Fruit fly (Drosophila melanogaster) whole organism, embryonic: ENCODE results near the gene sloth1.

Experiments
- CG10147 ChIP-seq: fragments of 200-800 bp; sonication (Bioruptor generic); optimal IDR thresholded peaks from 2 replicates; lab custom pipeline; 2019; ENCODE audit warnings: missing biosample characterization, mild to moderate bottlenecking, missing genetic modification characterization, moderate library complexity
- CG10209 ChIP-seq: fragments of 200-800 bp; sonication (Bioruptor generic); optimal IDR thresholded peaks from 3 replicates; lab custom pipeline; 2017; ENCODE audit warnings: missing biosample characterization, mild to moderate bottlenecking, missing genetic modification characterization, missing genetic modification reagents
- CG10274 ChIP-seq: fragments of 200-800 bp; sonication (Bioruptor generic); optimal IDR thresholded peaks from 3 replicates; lab custom pipeline; 2017; ENCODE audit warnings: missing biosample characterization, mild to moderate bottlenecking, missing genetic modification characterization
- CG10462 ChIP-seq: fragments of 200-800 bp; sonication (Bioruptor generic); optimal IDR thresholded peaks from 2 replicates; lab custom pipeline; 2016; ENCODE audit warnings: missing biosample characterization, missing genetic modification characterization
- CG10654 ChIP-seq: fragments of 200-800 bp; sonication (Bioruptor generic); optimal IDR thresholded peaks from 2 replicates; lab custom pipeline; 2016; ENCODE audit warnings: missing biosample characterization, missing genetic modification characterization
- CG11085 ChIP-seq: fragments of 200-800 bp; sonication (Bioruptor generic); IDR thresholded peaks from 2 replicates; pipeline ENCODE4 v1.3.6; 2022; ENCODE audit warnings: missing biosample characterization, missing genetic modification characterization
- CG11504 ChIP-seq: fragments of 200-800 bp; sonication (Bioruptor generic); optimal IDR thresholded peaks from 3 replicates; lab custom pipeline; 2019; ENCODE audit warnings: missing biosample characterization, mild to moderate bottlenecking, missing genetic modification characterization, moderate library complexity
- CG12219 ChIP-seq: fragments of 200-800 bp; sonication (Bioruptor generic); optimal IDR thresholded peaks from 3 replicates; lab custom pipeline; 2018; ENCODE audit warnings: missing biosample characterization, mild to moderate bottlenecking, missing genetic modification characterization
- CG12744 ChIP-seq: fragments of 200-800 bp; sonication (Bioruptor generic); optimal IDR thresholded peaks from 2 replicates; lab custom pipeline; 2016; ENCODE audit warnings: missing biosample characterization, missing genetic modification characterization
- CG12769 ChIP-seq: fragments of 200-800 bp; sonication (Bioruptor generic); optimal IDR thresholded peaks from 2 replicates; lab custom pipeline; 2019; ENCODE audit warnings: missing biosample characterization, mild to moderate bottlenecking, missing genetic modification characterization, moderate library complexity
- CG15073 ChIP-seq: fragments of 200-800 bp; sonication (Bioruptor generic); optimal IDR thresholded peaks from 2 replicates; lab custom pipeline; 2016; ENCODE audit warnings: missing biosample characterization, missing genetic modification characterization
- CG17359 ChIP-seq: fragments of 200-800 bp; sonication (Bioruptor generic); optimal IDR thresholded peaks from 3 replicates; lab custom pipeline; 2018; ENCODE audit warnings: missing biosample characterization, mild to moderate bottlenecking, missing genetic modification characterization, moderate library complexity
- CG1792 ChIP-seq: fragments of 200-800 bp; sonication (Bioruptor generic); optimal IDR thresholded peaks from 2 replicates; lab custom pipeline; 2016; ENCODE audit warnings: missing biosample characterization, missing genetic modification characterization
- CG18262 ChIP-seq: fragments of 200-800 bp; optimal IDR thresholded peaks from 3 replicates; lab custom pipeline; 2019; ENCODE audit warnings: missing biosample characterization, mild to moderate bottlenecking, missing genetic modification characterization, moderate library complexity
- CG1832 ChIP-seq: fragments of 200-800 bp; sonication (Bioruptor generic); optimal IDR thresholded peaks from 2 replicates; lab custom pipeline; 2017; ENCODE audit warnings: missing biosample characterization, mild to moderate bottlenecking, missing genetic modification characterization, inconsistent platforms
- CG2116 ChIP-seq: fragments of 200-800 bp; sonication (Bioruptor generic); optimal IDR thresholded peaks from 3 replicates; lab custom pipeline; 2018; ENCODE audit warnings: missing biosample characterization, mild to moderate bottlenecking, missing genetic modification characterization
- CG2199 ChIP-seq: fragments of 200-800 bp; sonication (Bioruptor generic); IDR thresholded peaks from 3 replicates; pipeline ENCODE4 v1.3.6; 2022; ENCODE audit warnings: missing biosample characterization, missing genetic modification characterization
- CG2889 ChIP-seq: fragments of 200-800 bp; sonication (Bioruptor generic); IDR thresholded peaks from 3 replicates; pipeline ENCODE4 v1.3.6; 2022; ENCODE audit warnings: missing biosample characterization, missing genetic modification characterization
- CG31224 ChIP-seq: fragments of 200-800 bp; sonication (Bioruptor generic); IDR thresholded peaks from 2 replicates; pipeline ENCODE4 v1.3.6; 2022; ENCODE audit warnings: missing biosample characterization, missing genetic modification characterization
- CG34422 ChIP-seq: fragments of 200-800 bp; sonication (Bioruptor generic); IDR thresholded peaks from 3 replicates; pipeline ENCODE4 v1.3.6; 2022; ENCODE audit warnings: missing biosample characterization, missing genetic modification characterization
- CG3838 ChIP-seq: fragments of 200-800 bp; sonication (Bioruptor generic); optimal IDR thresholded peaks from 3 replicates; lab custom pipeline; 2016; ENCODE audit warnings: missing biosample characterization, missing genetic modification characterization
- CG4282 ChIP-seq: fragments of 200-800 bp; sonication (Bioruptor generic); optimal IDR thresholded peaks from 2 replicates; lab custom pipeline; 2016; ENCODE audit warnings: missing biosample characterization, missing genetic modification characterization
- CG5180 ChIP-seq: fragments of 200-800 bp; sonication (Bioruptor generic); optimal IDR thresholded peaks from 3 replicates; lab custom pipeline; 2017; ENCODE audit warnings: missing biosample characterization, missing genetic modification characterization, mild to moderate bottlenecking, moderate library complexity, missing genetic modification reagents
- CG5245 ChIP-seq: fragments of 200-800 bp; sonication (Bioruptor generic); optimal IDR thresholded peaks from 3 replicates; lab custom pipeline; 2016; ENCODE audit warnings: missing biosample characterization, missing genetic modification characterization
- CG7928 ChIP-seq: fragments of 200-800 bp; sonication (Bioruptor generic); optimal IDR thresholded peaks from 2 replicates; lab custom pipeline; 2017; ENCODE audit warnings: missing biosample characterization, mild to moderate bottlenecking, missing genetic modification characterization
- CG7987 ChIP-seq: fragments of 200-800 bp; sonication (Bioruptor generic); optimal IDR thresholded peaks from 2 replicates; lab custom pipeline; 2018; ENCODE audit warnings: missing biosample characterization, mild to moderate bottlenecking, missing genetic modification characterization, moderate library complexity
- D19B ChIP-seq: fragments of 200-800 bp; sonication (Bioruptor generic); optimal IDR thresholded peaks from 2 replicates; lab custom pipeline; 2017; ENCODE audit warnings: missing biosample characterization, mild to moderate bottlenecking, missing genetic modification characterization
- Elba2 ChIP-seq: fragments of 200-800 bp; sonication (Bioruptor generic); optimal IDR thresholded peaks from 3 replicates; lab custom pipeline; 2016; ENCODE audit warnings: missing biosample characterization, missing genetic modification characterization
- HHEX ChIP-seq: fragments of 200-800 bp; sonication (Bioruptor generic); optimal IDR thresholded peaks from 3 replicates; lab custom pipeline; 2017; ENCODE audit warnings: missing biosample characterization, mild to moderate bottlenecking, missing genetic modification characterization, missing genetic modification reagents
- Hand ChIP-seq: fragments of 200-800 bp; sonication (Bioruptor generic); optimal IDR thresholded peaks from 2 replicates; lab custom pipeline; 2017; ENCODE audit warnings: mild to moderate bottlenecking, missing biosample characterization, missing genetic modification reagents, missing genetic modification characterization
- Max ChIP-seq: fragments of 200-800 bp; sonication (Bioruptor generic); optimal IDR thresholded peaks from 2 replicates; lab custom pipeline; 2016; ENCODE audit warnings: missing biosample characterization, mild to moderate bottlenecking, missing genetic modification characterization
- Nf-YA ChIP-seq: fragments of 200-800 bp; sonication (Bioruptor generic); IDR thresholded peaks from 2 replicates; pipeline ENCODE4 v1.3.6; 2022; ENCODE audit warnings: missing biosample characterization, missing genetic modification characterization
- Stat92E ChIP-seq, 3 experiments: fragments of >200 bp in 2 of 3; fragments of 200-800 bp in 1 of 3; sonication (Bioruptor generic) in 1 of 3; optimal IDR thresholded peaks; 2 replicates each; lab custom pipeline; 2017 to 2019; ENCODE audit warnings: missing biosample characterization in 3 of 3, missing genetic modification characterization in 3 of 3, mild to moderate bottlenecking in 1 of 3, moderate library complexity in 1 of 3
- bbx ChIP-seq: fragments of 200-800 bp; sonication (Bioruptor generic); IDR thresholded peaks from 2 replicates; pipeline ENCODE4 v1.3.6; 2022; ENCODE audit warnings: missing biosample characterization, missing genetic modification characterization; ENCODE audit not compliant: partially characterized antibody
- bowl ChIP-seq: fragments of 200-800 bp; sonication (Bioruptor generic); IDR thresholded peaks from 2 replicates; pipeline ENCODE4 v1.3.6; 2022; ENCODE audit warnings: missing biosample characterization, missing genetic modification characterization
- cwo ChIP-seq: fragments of 200-800 bp; sonication (Bioruptor generic); optimal IDR thresholded peaks from 3 replicates; lab custom pipeline; 2017; ENCODE audit warnings: missing biosample characterization, missing genetic modification characterization, mild to moderate bottlenecking, moderate library complexity, missing genetic modification reagents
- ems ChIP-seq: fragments of 200-800 bp; sonication (Bioruptor generic); optimal IDR thresholded peaks from 3 replicates; lab custom pipeline; 2016; ENCODE audit warnings: missing biosample characterization, missing genetic modification characterization
- gce ChIP-seq: fragments of 200-800 bp; sonication (Bioruptor generic); IDR thresholded peaks from 3 replicates; pipeline ENCODE4 v1.3.6; 2022; ENCODE audit warnings: missing biosample characterization, missing genetic modification characterization
- mld ChIP-seq: fragments of 200-800 bp; sonication (Bioruptor generic); IDR thresholded peaks from 3 replicates; pipeline ENCODE4 v1.3.6; 2022; ENCODE audit warnings: missing biosample characterization, missing genetic modification characterization; ENCODE audit not compliant: partially characterized antibody
- nerfin-1 ChIP-seq: fragments of 200-800 bp; sonication (Bioruptor generic); optimal IDR thresholded peaks from 3 replicates; lab custom pipeline; 2019; ENCODE audit warnings: missing biosample characterization, mild to moderate bottlenecking, missing genetic modification characterization, moderate library complexity
- nom ChIP-seq: fragments of 200-800 bp; sonication (Bioruptor generic); optimal IDR thresholded peaks from 2 replicates; lab custom pipeline; 2017; ENCODE audit warnings: missing biosample characterization, missing genetic modification characterization, mild to moderate bottlenecking, moderate library complexity, missing genetic modification reagents
- repo ChIP-seq: fragments of 200-800 bp; sonication (Bioruptor generic); optimal IDR thresholded peaks from 2 replicates; lab custom pipeline; 2016; ENCODE audit warnings: missing biosample characterization, missing genetic modification characterization
- slbo ChIP-seq: fragments of 200-800 bp; sonication (Bioruptor generic); IDR thresholded peaks from 2 replicates; pipeline ENCODE4 v1.3.6; 2022; ENCODE audit warnings: missing biosample characterization, missing genetic modification characterization
- sug ChIP-seq: fragments of 200-800 bp; optimal IDR thresholded peaks from 2 replicates; lab custom pipeline; 2019; ENCODE audit warnings: missing biosample characterization, mild to moderate bottlenecking, missing genetic modification characterization, moderate library complexity
- tup ChIP-seq: fragments of 200-800 bp; sonication (Bioruptor generic); optimal IDR thresholded peaks from 2 replicates; lab custom pipeline; 2016; ENCODE audit warnings: missing biosample characterization, mild to moderate bottlenecking, missing genetic modification characterization, moderate library complexity
- usp ChIP-seq: fragments of >200 bp; optimal IDR thresholded peaks from 2 replicates; lab custom pipeline; 2017; ENCODE audit warnings: missing biosample characterization, missing genetic modification characterization
- vvl ChIP-seq: fragments of 200-800 bp; sonication (Bioruptor generic); IDR thresholded peaks from 2 replicates; pipeline ENCODE4 v1.3.6; 2022; ENCODE audit warnings: missing biosample characterization, missing genetic modification characterization
- yki ChIP-seq: fragments of >200 bp; optimal IDR thresholded peaks from 3 replicates; lab custom pipeline; 2018

Gene sloth1

DNA sequence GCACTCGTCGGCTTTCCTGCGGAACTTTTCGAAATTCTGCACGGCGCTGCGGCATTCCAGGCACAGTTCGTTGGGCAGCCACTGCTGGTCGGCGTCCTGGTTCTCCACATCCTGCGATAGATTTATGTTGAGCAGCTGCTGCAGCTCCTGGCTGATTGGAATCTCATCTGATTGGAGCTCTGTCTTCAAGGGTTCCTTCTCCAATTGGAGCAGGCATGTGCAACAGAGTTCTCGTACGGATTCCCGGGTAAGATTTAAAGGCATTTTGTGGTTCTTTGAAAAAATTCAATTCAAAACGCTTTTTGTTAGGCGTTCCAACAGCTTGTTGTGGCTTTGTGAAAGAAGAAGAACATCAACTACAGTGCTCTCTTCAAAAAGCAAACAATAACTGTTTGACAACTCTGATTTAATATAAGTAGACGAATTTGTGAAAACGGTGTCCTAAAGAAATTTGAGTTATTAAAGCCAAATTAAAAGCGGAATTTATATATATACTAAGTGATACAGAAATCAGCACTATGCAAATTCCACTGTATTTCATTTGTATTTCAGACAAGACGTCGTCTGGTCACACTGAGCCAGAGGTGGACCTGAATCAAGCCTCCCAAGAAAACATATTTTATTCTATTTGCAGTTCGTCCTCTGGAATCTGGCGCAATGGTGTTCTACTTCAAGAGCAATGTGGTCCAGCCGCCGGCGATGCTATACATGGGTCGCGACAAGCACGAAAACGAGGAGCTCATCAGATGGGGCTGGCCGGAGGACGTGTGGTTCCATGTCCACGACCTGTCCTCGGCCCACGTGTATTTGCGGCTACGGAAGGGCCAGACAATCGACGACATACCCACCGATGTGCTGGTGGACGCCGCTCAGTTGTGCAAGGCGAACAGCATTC lies 2.4 kb downstream of the sloth1 start, which contains the start of the genes CG3032 and CG4593 (continued):
- TF ChIP-seq CG12219 (GFP tag; lab: Kevin White, UChicago) (peak; percentile 48), slbo (peak; percentile 96), Stat92E (GFP tag; optimal IDR thresholded peaks at IDR 0.05; lab: Kevin White, UChicago) (peak in 1 of 3 experiments; percentile 32), CG2116 (peak; percentile 57), CG31224 (GFP tag; lab: Robert Waterston, UW) (peak; percentile 82), CG11085 (GFP tag; lab: Robert Waterston, UW) (peak; percentile 92), CG2199 (GFP tag; lab: Robert Waterston, UW) (no peak), CG3838 (peak; percentile 34), bowl (GFP tag; lab: Robert Waterston, UW) (peak; percentile 64), bbx (no peak), CG11504 (tag; lab: Kevin White, UChicago) (peak; percentile 75), Nf-YA (GFP tag; lab: Robert Waterston, UW) (peak; percentile 77; the same call in 1 of the 2 replicates), Elba2 (GFP tag; lab: Kevin White, UChicago) (no peak), D19B (GFP tag; lab: Kevin White, UChicago) (peak; percentile 58), CG2889 (peak; percentile 87), HHEX (GFP tag; lab: Kevin White, UChicago) (peak; percentile 70), CG15073 (GFP tag; lab: Kevin White, UChicago) (no peak), CG7987 (GFP tag; lab: Kevin White, UChicago) (peak; percentile 54), CG1792 (GFP tag; lab: Kevin White, UChicago) (peak; percentile 23), gce (GFP tag; lab: Robert Waterston, UW) (peak; percentile 79; the same call in 2 of the 3 replicates), CG10209 (GFP tag; lab: Kevin White, UChicago) (peak; percentile 74), usp (GFP tag; lab: Kevin White, UChicago) (no peak), CG12744 (peak; percentile 52), yki (no peak), CG17359 (tag; lab: Kevin White, UChicago) (peak; percentile 82), tup (GFP tag; lab: Kevin White, UChicago) (peak; percentile 48), CG4282 (GFP tag; lab: Kevin White, UChicago) (peak; percentile 49), CG18262 (tag; lab: Kevin White, UChicago) (peak; percentile 76), CG10147 (GFP tag; lab: Kevin White, UChicago) (peak; percentile 67), CG5180 (GFP tag; lab: Kevin White, UChicago) (no peak), nerfin-1 (tag; lab: Kevin White, UChicago) (peak; percentile 55), cwo (GFP tag; lab: Kevin White, UChicago) (peak; percentile 56), vvl (GFP tag; lab: Robert Waterston, UW) (peak; percentile 93), ems (GFP tag; lab: Kevin White, UChicago) (peak; percentile 69), CG12769 (tag; lab: Kevin White, UChicago) (peak; percentile 87), mld (no peak), Hand (peak; percentile 40), CG5245 (GFP tag; lab: Kevin White, UChicago) (peak; percentile 56), repo (GFP tag; lab: Kevin White, UChicago) (no peak), CG10274 (no peak), CG7928 (peak; percentile 47), CG34422 (peak; percentile 92), Max (peak; percentile 80), CG10654 (peak; percentile 69), nom (peak; percentile 66), CG10462 (GFP tag; lab: Kevin White, UChicago) (peak; percentile 36), sug (peak; percentile 51), CG1832 (no peak)
